Fruit fly (Drosophila melanogaster): Measurements from ENCODE around the gene Dcps.

DNA sequence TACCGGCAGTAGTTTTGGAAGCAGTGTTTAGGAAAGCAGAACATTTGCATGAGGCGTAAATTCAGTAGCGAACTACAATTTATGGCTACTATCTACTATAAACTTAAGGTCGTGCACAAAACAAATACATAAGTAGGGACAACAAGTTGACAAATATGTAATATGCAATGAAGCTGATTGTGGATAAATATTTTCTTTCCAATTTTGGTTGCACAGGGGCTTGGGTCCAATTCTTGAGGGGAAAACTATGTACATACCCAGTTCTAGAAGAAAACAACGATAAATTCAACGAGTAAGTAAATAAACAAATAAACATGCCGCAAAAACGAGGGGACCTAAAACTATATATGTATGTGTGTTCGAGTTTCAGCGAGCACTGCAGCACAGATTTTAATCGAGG is 6.4 kb upstream of the Dcps start:
- TF ChIP-seq psq (optimal IDR thresholded peaks at IDR 0.05): no peak
- TF ChIP-seq Myc (optimal IDR thresholded peaks at IDR 0.05): no peak
- TF ChIP-seq Sin3A (optimal IDR thresholded peaks at IDR 0.05): no peak
- TF ChIP-seq h (optimal IDR thresholded peaks at IDR 0.05): no peak
- no peak for TF ChIP-seq ttk (optimal IDR thresholded peaks at IDR 0.05)
- TF ChIP-seq insv (optimal IDR thresholded peaks at IDR 0.05): no peak

Data from Kc167 (cell line).